Worm (Caenorhabditis elegans) whole organism, L4 larva: Measurements from ENCODE around the gene F09C8.1.
A peak's percentile ranks its signal among the peaks of the same experiment; 100 is the strongest.

Source experiments
- D1046.2 ChIP-seq: fragments of 200-800 bp; sonication (Bioruptor generic); IDR thresholded peaks from 2 replicates; pipeline ENCODE4 v1.3.6; 2022; ENCODE audit warnings: missing genetic modification characterization, missing compliant biosample characterization
- F44E2.7 ChIP-seq: fragments of 200-800 bp; sonication (Bioruptor generic); IDR thresholded peaks from 2 replicates; pipeline ENCODE4 v2.1.2; 2022; ENCODE audit warnings: missing genetic modification characterization, missing compliant biosample characterization
- R02D3.7 ChIP-seq: fragments of 150-350 bp; sonication (generic microtip); optimal IDR thresholded peaks from 3 replicates; lab custom pipeline; 2014; ENCODE audit warnings: missing biosample characterization, missing genetic modification characterization
- Y48G9A.11 ChIP-seq: fragments of 200-800 bp; sonication (Bioruptor generic); IDR thresholded peaks from 2 replicates; pipeline ENCODE4 v1.3.6; 2022; ENCODE audit warnings: missing genetic modification reagents, missing genetic modification characterization, missing compliant biosample characterization
- aha-1 ChIP-seq: fragments of 150-350 bp; peaks from one replicate; lab custom pipeline; 2014; ENCODE audit warnings: missing biosample characterization, missing genetic modification characterization
- aly-2 ChIP-seq: sonication (generic microtip); optimal IDR thresholded peaks from 2 replicates; lab custom pipeline; 2018; ENCODE audit warnings: missing biosample characterization, missing genetic modification characterization
- ces-1 ChIP-seq: fragments of 150-350 bp; sonication (generic microtip); optimal IDR thresholded peaks from 4 replicates; lab custom pipeline; 2014; ENCODE audit warnings: missing biosample characterization, missing genetic modification reagents, missing genetic modification characterization
- dmd-9 ChIP-seq: fragments of 200-800 bp; sonication (Bioruptor generic); IDR thresholded peaks from 2 replicates; pipeline ENCODE4 v1.3.6; 2022; ENCODE audit warnings: missing genetic modification reagents, missing genetic modification characterization, missing compliant biosample characterization
- duxl-1 ChIP-seq: sonication (generic microtip); optimal IDR thresholded peaks from 2 replicates; lab custom pipeline; 2016; ENCODE audit warnings: mild to moderate bottlenecking, missing genetic modification characterization, moderate library complexity, missing compliant biosample characterization; ENCODE audit not compliant: poor library complexity
- egl-27 ChIP-seq: sonication (generic microtip); optimal IDR thresholded peaks from 3 replicates; lab custom pipeline; 2017; ENCODE audit warnings: missing biosample characterization, missing genetic modification reagents, missing genetic modification characterization
- egl-43 ChIP-seq: fragments of 200-800 bp; sonication (Bioruptor generic); IDR thresholded peaks from 2 replicates; pipeline ENCODE4 v1.3.6; 2022; ENCODE audit warnings: missing genetic modification reagents, missing genetic modification characterization, missing compliant biosample characterization
- fkh-10 ChIP-seq: fragments of 150-350 bp; optimal IDR thresholded peaks from 2 replicates; lab custom pipeline; 2014; ENCODE audit warnings: missing biosample characterization, missing genetic modification reagents, missing genetic modification characterization
- gei-8 ChIP-seq: fragments of 200-800 bp; sonication (Bioruptor generic); optimal IDR thresholded peaks from 2 replicates; lab custom pipeline; 2018; ENCODE audit warnings: mild to moderate bottlenecking, missing genetic modification characterization, missing compliant biosample characterization
- hlh-11 ChIP-seq: fragments of 200-800 bp; sonication (Bioruptor generic); optimal IDR thresholded peaks from 2 replicates; lab custom pipeline; 2018; ENCODE audit warnings: mild to moderate bottlenecking, missing genetic modification characterization, missing compliant biosample characterization
- hlh-30 ChIP-seq: sonication (generic microtip); optimal IDR thresholded peaks from 2 replicates; lab custom pipeline; 2017; ENCODE audit warnings: antibody characterized with exemption, mild to moderate bottlenecking, missing genetic modification characterization, missing compliant biosample characterization; ENCODE audit not compliant: insufficient read depth
- hmg-1.1 ChIP-seq: fragments of 200-800 bp; sonication (Bioruptor generic); IDR thresholded peaks from 2 replicates; pipeline ENCODE4 v1.3.6; 2022; ENCODE audit warnings: missing genetic modification reagents, missing genetic modification characterization, missing compliant biosample characterization
- lin-38 ChIP-seq: fragments of 200-800 bp; sonication (Bioruptor generic); IDR thresholded peaks from 2 replicates; pipeline ENCODE4 v1.3.6; 2022; ENCODE audit warnings: missing genetic modification reagents, missing genetic modification characterization, missing compliant biosample characterization
- lsy-2 ChIP-seq, 2 experiments: fragments of 150-350 bp in 1 of 2; sonication (generic microtip) in 1 of 2; optimal IDR thresholded peaks; 2 replicates each; lab custom pipeline; 2014 to 2017; ENCODE audit warnings: missing biosample characterization in 2 of 2, missing genetic modification characterization in 2 of 2
- madf-5 ChIP-seq, 2 experiments: fragments of 200-800 bp; sonication (Bioruptor generic); IDR thresholded peaks; 2 replicates each; pipeline ENCODE4 v1.3.6; 2022; ENCODE audit warnings: missing compliant biosample characterization in 2 of 2, missing genetic modification characterization in 2 of 2
- mdt-29 ChIP-seq: fragments of 200-800 bp; sonication (Bioruptor generic); IDR thresholded peaks from 2 replicates; pipeline ENCODE4 v1.3.6; 2022; ENCODE audit warnings: missing genetic modification reagents, missing genetic modification characterization, missing compliant biosample characterization
- nhr-102 ChIP-seq: sonication (generic microtip); optimal IDR thresholded peaks from 2 replicates; lab custom pipeline; 2016; ENCODE audit warnings: mild to moderate bottlenecking, missing genetic modification characterization, moderate library complexity, missing compliant biosample characterization
- nhr-237 ChIP-seq: sonication (generic microtip); optimal IDR thresholded peaks from 2 replicates; lab custom pipeline; 2017; ENCODE audit warnings: missing biosample characterization, missing genetic modification characterization
- nhr-25 ChIP-seq: sonication (generic microtip); optimal IDR thresholded peaks from 2 replicates; lab custom pipeline; 2017; ENCODE audit warnings: missing genetic modification characterization, mild to moderate bottlenecking, missing compliant biosample characterization, antibody characterized with exemption, moderate library complexity, borderline replicate concordance; ENCODE audit not compliant: insufficient read depth
- nhr-41 ChIP-seq: fragments of 200-800 bp; sonication (Bioruptor generic); IDR thresholded peaks from 2 replicates; pipeline ENCODE4 v1.3.6; 2022; ENCODE audit warnings: missing genetic modification reagents, missing genetic modification characterization, missing compliant biosample characterization
- pqm-1 ChIP-seq: sonication (generic microtip); optimal IDR thresholded peaks from 2 replicates; lab custom pipeline; 2017; ENCODE audit warnings: missing biosample characterization, missing genetic modification characterization
- rbr-2 ChIP-seq: sonication (generic microtip); optimal IDR thresholded peaks from 2 replicates; lab custom pipeline; 2016; ENCODE audit warnings: missing genotype, missing genetic modification characterization, missing compliant biosample characterization
- saeg-2 ChIP-seq: fragments of 200-800 bp; sonication (Bioruptor generic); IDR thresholded peaks from 2 replicates; pipeline ENCODE4 v1.3.6; 2022; ENCODE audit warnings: missing genetic modification reagents, missing genetic modification characterization, missing compliant biosample characterization
- set-16 ChIP-seq: fragments of 200-800 bp; sonication (Bioruptor generic); IDR thresholded peaks from 2 replicates; pipeline ENCODE4 v1.3.6; 2022; ENCODE audit warnings: missing genetic modification reagents, missing genetic modification characterization, missing compliant biosample characterization
- tag-97 ChIP-seq: fragments of 200-800 bp; sonication (Bioruptor generic); IDR thresholded peaks from 2 replicates; pipeline ENCODE4 v1.3.6; 2022; ENCODE audit warnings: missing genetic modification characterization, missing compliant biosample characterization
- tra-1 ChIP-seq: fragments of 200-800 bp; sonication (Bioruptor generic); IDR thresholded peaks from 2 replicates; pipeline ENCODE4 v1.3.6; 2022; ENCODE audit warnings: missing genetic modification reagents, missing genetic modification characterization, missing compliant biosample characterization
- unc-130 ChIP-seq: sonication (generic microtip); optimal IDR thresholded peaks from 2 replicates; lab custom pipeline; 2016; ENCODE audit warnings: missing genetic modification reagents, missing genetic modification characterization, missing compliant biosample characterization
- unc-62 ChIP-seq, 3 experiments: fragments of 150-350 bp in 1 of 3; sonication (generic microtip); optimal IDR thresholded peaks in 2 of 3; peaks in 1 of 3; 1 replicate in 1 of 3; 2 replicates in 2 of 3; lab custom pipeline; 2014 to 2017; ENCODE audit warnings: missing biosample characterization in 3 of 3, missing genetic modification characterization in 3 of 3, missing genetic modification reagents in 3 of 3, missing genotype in 1 of 3
- vab-7 ChIP-seq: fragments of 200-800 bp; sonication (Bioruptor generic); IDR thresholded peaks from 2 replicates; pipeline ENCODE4 v1.3.6; 2022; ENCODE audit warnings: missing genetic modification reagents, missing genetic modification characterization, missing compliant biosample characterization
- zfp-2 ChIP-seq: sonication (generic microtip); optimal IDR thresholded peaks from 2 replicates; lab custom pipeline; 2016; ENCODE audit warnings: mild to moderate bottlenecking, missing genetic modification characterization, missing compliant biosample characterization
- zip-11 ChIP-seq: fragments of 200-800 bp; sonication (Bioruptor generic); IDR thresholded peaks from 2 replicates; pipeline ENCODE4 v1.3.6; 2022; ENCODE audit warnings: missing genetic modification characterization, missing compliant biosample characterization
- ztf-11 ChIP-seq: fragments of 150-350 bp; optimal IDR thresholded peaks from 2 replicates; lab custom pipeline; 2014; ENCODE audit warnings: missing biosample characterization, missing genetic modification characterization

Gene F09C8.1

DNA sequence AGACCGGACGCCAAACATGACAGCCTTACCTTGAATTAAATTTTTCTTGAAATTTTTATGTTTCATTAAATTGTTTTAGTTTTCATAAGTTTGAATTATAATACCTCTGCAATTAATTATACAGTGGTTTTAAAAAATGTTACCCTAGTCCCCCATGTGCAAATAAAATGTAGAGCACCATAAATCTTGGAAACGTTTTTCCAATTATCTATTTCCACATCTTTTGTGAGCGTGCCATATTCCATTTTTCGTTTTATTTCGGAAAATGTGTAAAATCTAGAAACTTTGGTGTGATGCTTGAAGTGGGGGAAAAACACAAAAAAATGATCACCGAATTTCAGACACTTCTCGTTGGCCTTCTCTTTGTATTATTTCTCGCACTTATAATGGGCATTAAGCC, 40.7 kb downstream of the F09C8.1 start:
- no peak for TF ChIP-seq nhr-25 (tag; lab: Kevin White, UChicago)
- no peak for TF ChIP-seq nhr-237 (tag; lab: Kevin White, UChicago)
- no peak for TF ChIP-seq hlh-11 (tag; lab: Kevin White, UChicago)
- no peak for TF ChIP-seq Y48G9A.11 (GFP tag; lab: Robert Waterston, UW)
- TF ChIP-seq nhr-41 (GFP tag; lab: Robert Waterston, UW) = no peak
- TF ChIP-seq D1046.2 = no peak
- TF ChIP-seq R02D3.7 (tag; lab: Kevin White, UChicago) = no peak
- TF ChIP-seq hlh-30 (tag; lab: Kevin White, UChicago) = no peak
- no peak for TF ChIP-seq unc-130 (GFP tag; lab: Kevin White, UChicago)
- TF ChIP-seq nhr-102 (tag; lab: Kevin White, UChicago) = no peak
- TF ChIP-seq lsy-2 (tag; optimal IDR thresholded peaks at IDR 0.05; lab: Kevin White, UChicago) = no peak
- no peak for TF ChIP-seq zfp-2

DNA sequence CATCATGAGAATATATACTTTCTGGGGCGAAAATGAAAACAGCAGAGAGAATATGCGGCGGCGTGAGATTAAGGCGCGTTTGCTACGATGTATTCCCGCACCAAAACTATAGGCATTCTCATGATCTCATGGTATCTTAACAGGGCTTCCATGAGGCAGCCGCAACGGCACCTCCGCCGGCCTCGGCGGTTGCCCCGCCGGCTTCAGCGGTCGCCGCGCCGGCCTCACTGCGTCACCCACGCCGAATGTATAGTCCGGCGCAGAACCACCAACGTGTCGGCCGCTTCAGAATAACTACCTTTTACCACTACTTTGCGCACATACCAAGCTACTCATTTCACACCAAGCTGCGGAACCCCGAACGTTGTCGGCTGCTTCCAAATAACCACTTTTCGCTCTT, 45.7 kb downstream of the F09C8.1 start:
- no peak for TF ChIP-seq pqm-1
- TF ChIP-seq F44E2.7 (GFP tag; lab: Robert Waterston, UW) = no peak
- no peak for TF ChIP-seq gei-8 (GFP tag; lab: Kevin White, UChicago)
- TF ChIP-seq vab-7 (GFP tag; lab: Robert Waterston, UW) = no peak
- TF ChIP-seq hmg-1.1 (GFP tag; lab: Robert Waterston, UW) = no peak
- TF ChIP-seq egl-43 (GFP tag; lab: Robert Waterston, UW) = peak; percentile 14; the same call in 1 of the 2 replicates
- peak in 1 of 2 experiments; percentile 16 for TF ChIP-seq unc-62 (GFP tag; optimal IDR thresholded peaks at IDR 0.05 in 1 of 2; lab: Kevin White, UChicago)
- TF ChIP-seq unc-62 (tag; optimal IDR thresholded peaks at IDR 0.05; lab: Kevin White, UChicago) = no peak
- TF ChIP-seq set-16 = peak; percentile 96

DNA sequence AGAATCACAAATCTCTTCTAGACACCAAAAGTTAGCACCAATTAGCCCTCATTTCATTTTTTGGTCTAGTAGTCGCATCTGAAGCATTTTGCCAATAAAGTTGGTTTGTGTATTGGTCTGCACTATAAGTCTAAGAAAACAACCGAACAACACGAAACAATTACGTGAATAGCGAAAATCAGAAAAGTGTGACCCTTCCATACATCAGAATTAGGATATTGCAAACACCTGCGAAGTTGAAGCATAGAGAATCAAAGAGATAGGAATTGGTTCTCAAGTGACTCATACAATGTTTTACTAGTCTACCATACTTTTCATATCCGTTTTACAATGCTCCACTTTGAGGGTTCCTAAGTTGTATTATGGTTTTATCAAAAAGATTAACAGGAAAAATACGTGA, 46.1 kb downstream of the F09C8.1 start:
- TF ChIP-seq lin-38 (no peak), egl-27 (tag; lab: Kevin White, UChicago) (no peak), F44E2.7 (GFP tag; lab: Robert Waterston, UW) (no peak), mdt-29 (no peak), set-16 (no peak), tra-1 (GFP tag; lab: Robert Waterston, UW) (no peak), rbr-2 (tag; lab: Kevin White, UChicago) (no peak), dmd-9 (GFP tag; lab: Robert Waterston, UW) (no peak), saeg-2 (GFP tag; lab: Robert Waterston, UW) (no peak), tag-97 (no peak), madf-5 (GFP tag; IDR thresholded peaks at IDR 0.05; lab: Robert Waterston, UW) (no peak)

DNA sequence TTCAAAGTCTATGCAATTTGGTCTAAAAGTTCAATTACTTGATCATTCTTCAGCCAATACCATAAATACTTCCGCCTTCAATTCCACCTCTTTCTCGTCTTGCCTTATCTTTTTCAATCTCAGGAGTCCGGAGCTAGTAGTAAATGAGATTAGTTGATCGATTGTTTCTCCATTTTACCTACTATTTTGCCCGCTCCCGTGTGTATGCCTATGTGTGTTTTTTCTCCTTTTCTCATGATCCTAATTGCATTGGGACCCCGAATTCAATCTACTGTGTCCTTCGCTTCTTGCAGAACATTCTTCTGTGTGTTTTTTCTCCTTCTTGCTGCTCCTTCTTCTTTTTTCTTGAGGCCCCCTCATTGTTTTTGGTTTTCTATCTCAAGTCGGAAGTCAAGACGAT, 47.0 kb downstream of the F09C8.1 start:
- no peak for TF ChIP-seq aly-2 (tag; lab: Kevin White, UChicago)
- no peak for TF ChIP-seq D1046.2
- no peak for TF ChIP-seq zip-11 (GFP tag; lab: Robert Waterston, UW)
- TF ChIP-seq ces-1 = peak; percentile 74

DNA sequence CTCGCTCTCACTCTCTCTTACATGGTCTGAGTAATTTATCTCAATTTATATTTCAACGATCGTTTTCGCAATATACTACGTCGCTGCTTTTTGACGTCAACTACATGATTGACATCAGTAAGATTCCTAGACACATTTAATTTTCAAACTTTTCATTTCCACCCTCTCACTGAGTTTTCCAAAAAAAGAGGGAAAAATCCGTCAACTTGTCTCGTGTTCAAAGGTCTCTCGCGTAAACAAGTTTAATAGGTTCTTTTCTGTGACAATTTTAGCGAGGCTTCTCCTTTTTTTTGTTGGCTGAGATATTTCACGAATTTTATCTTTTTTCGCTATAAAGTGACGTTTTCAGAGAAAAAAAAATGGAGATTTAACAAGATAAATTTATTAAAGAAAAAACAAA, 49.3 kb downstream of the F09C8.1 start:
- TF ChIP-seq duxl-1 (tag; lab: Kevin White, UChicago) = no peak
- peak; percentile 21 for TF ChIP-seq aha-1 (tag; lab: Kevin White, UChicago)
- TF ChIP-seq nhr-41 (GFP tag; lab: Robert Waterston, UW) = no peak
- TF ChIP-seq fkh-10 (GFP tag; lab: Kevin White, UChicago) = peak; percentile 66
- TF ChIP-seq ztf-11 (tag; lab: Kevin White, UChicago) = no peak
